Worm (Caenorhabditis elegans): Measurements from ENCODE around the gene F02C12.3.

DNA sequence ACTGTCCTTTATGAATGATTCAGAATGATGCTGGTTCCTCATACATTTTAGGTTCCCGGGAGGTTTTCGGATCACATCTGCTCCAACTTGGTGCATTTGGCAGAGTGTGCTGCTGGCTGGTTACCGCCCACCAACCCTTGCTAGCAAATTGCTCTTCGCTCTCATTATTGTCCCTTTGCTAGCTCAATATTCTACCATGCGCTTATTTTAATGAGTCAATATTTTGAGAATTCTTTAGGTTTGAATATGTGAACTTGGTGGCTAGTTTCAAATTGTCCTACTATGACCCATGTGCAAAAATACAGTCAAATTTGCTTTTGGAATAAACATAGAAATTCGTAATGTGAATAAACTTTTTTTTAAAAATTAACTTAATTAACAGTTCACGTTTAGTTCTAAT is 38.3 kb downstream of the F02C12.3 start:
- TF ChIP-seq mdl-1 (tag; optimal IDR thresholded peaks at IDR 0.05) (no peak), zag-1 (tag; optimal IDR thresholded peaks at IDR 0.05) (no peak), unc-62 (GFP tag; optimal IDR thresholded peaks at IDR 0.05 in 1 of 2) (no peak), unc-62 (tag; optimal IDR thresholded peaks at IDR 0.05) (no peak), lin-13 (GFP tag; optimal IDR thresholded peaks at IDR 0.05) (no peak), ces-1 (GFP tag; optimal IDR thresholded peaks at IDR 0.05) (no peak), zfp-2 (tag; optimal IDR thresholded peaks at IDR 0.05) (no peak), ZK546.5 (tag; optimal IDR thresholded peaks at IDR 0.05) (no peak), mxl-2 (GFP tag; conservative IDR thresholded peaks at IDR 0.05) (no peak), aly-2 (tag; optimal IDR thresholded peaks at IDR 0.05) (no peak), nhr-76 (tag; optimal IDR thresholded peaks at IDR 0.05) (no peak), mdt-29 (GFP tag; IDR thresholded peaks at IDR 0.05) (no peak), mes-2 (tag; optimal IDR thresholded peaks at IDR 0.05; ENCODE audit: poor library complexity, severe bottlenecking) (no peak), nhr-28 (tag; optimal IDR thresholded peaks at IDR 0.05) (no peak)
